Worm (Caenorhabditis elegans) whole organism, young adult: Measurements from ENCODE around the gene Y65A5A.1.

Experiments
- B0336.3 ChIP-seq: fragments of 200-800 bp; sonication (Bioruptor generic); IDR thresholded peaks from 2 replicates; pipeline ENCODE4 v1.3.6; 2022; ENCODE audit warnings: missing genetic modification characterization, missing compliant biosample characterization
- F10E7.11 ChIP-seq: sonication (generic microtip); optimal IDR thresholded peaks from 2 replicates; lab custom pipeline; 2017; ENCODE audit warnings: mild to moderate bottlenecking, missing genetic modification characterization, moderate library complexity, missing compliant biosample characterization
- F23B12.7 ChIP-seq: sonication (generic microtip); optimal IDR thresholded peaks from 2 replicates; lab custom pipeline; 2017; ENCODE audit warnings: missing genetic modification characterization, mild to moderate bottlenecking, missing compliant biosample characterization, antibody characterized with exemption, moderate library complexity; ENCODE audit not compliant: insufficient read depth
- F33H1.4 ChIP-seq: fragments of 200-800 bp; sonication (Bioruptor generic); IDR thresholded peaks from 2 replicates; pipeline ENCODE4 v1.3.6; 2022; ENCODE audit warnings: missing genetic modification reagents, missing genetic modification characterization, missing compliant biosample characterization
- F39B2.1 ChIP-seq: fragments of 200-800 bp; sonication (Bioruptor generic); IDR thresholded peaks from 2 replicates; pipeline ENCODE4 v1.3.6; 2022; ENCODE audit warnings: missing genetic modification reagents, missing genetic modification characterization, missing compliant biosample characterization
- F49E8.2 ChIP-seq: sonication (generic microtip); optimal IDR thresholded peaks from 3 replicates; lab custom pipeline; 2017; ENCODE audit warnings: missing genetic modification characterization, mild to moderate bottlenecking, missing compliant biosample characterization, antibody characterized with exemption, moderate library complexity; ENCODE audit not compliant: insufficient read depth
- K12H6.12 ChIP-seq: fragments of 200-800 bp; sonication (Bioruptor generic); optimal IDR thresholded peaks from 2 replicates; lab custom pipeline; 2018; ENCODE audit warnings: mild to moderate bottlenecking, missing genetic modification characterization, missing compliant biosample characterization
- T26A5.8 ChIP-seq: sonication (generic microtip); optimal IDR thresholded peaks from 2 replicates; lab custom pipeline; 2016; ENCODE audit warnings: missing genetic modification characterization, missing compliant biosample characterization
- Y53F4B.3 ChIP-seq: fragments of 200-800 bp; sonication (Bioruptor generic); IDR thresholded peaks from 2 replicates; pipeline ENCODE4 v1.3.6; 2022; ENCODE audit warnings: missing genetic modification reagents, missing genetic modification characterization, missing compliant biosample characterization
- Y53G8AR.9 ChIP-seq: fragments of 200-800 bp; sonication (Bioruptor generic); conservative IDR thresholded peaks from 2 replicates; pipeline ENCODE4 v1.3.6; 2022; ENCODE audit warnings: missing genetic modification reagents, missing genetic modification characterization, missing compliant biosample characterization
- Y67H2A.10 ChIP-seq: fragments of 200-800 bp; sonication (Bioruptor generic); conservative IDR thresholded peaks from 2 replicates; pipeline ENCODE4 v1.3.6; 2022; ENCODE audit warnings: missing genetic modification reagents, missing genetic modification characterization, missing compliant biosample characterization
- aptf-2 ChIP-seq: fragments of 200-800 bp; sonication (Bioruptor generic); conservative IDR thresholded peaks from 2 replicates; pipeline ENCODE4 v1.3.6; 2022; ENCODE audit warnings: missing genetic modification reagents, missing genetic modification characterization, missing compliant biosample characterization
- aptf-3 ChIP-seq: fragments of 200-800 bp; sonication (Bioruptor generic); IDR thresholded peaks from 2 replicates; pipeline ENCODE4 v1.3.6; 2022; ENCODE audit warnings: missing genetic modification characterization, missing compliant biosample characterization
- atf-7 ChIP-seq: sonication (generic microtip); optimal IDR thresholded peaks from 2 replicates; lab custom pipeline; 2017; ENCODE audit warnings: mild to moderate bottlenecking, missing genetic modification characterization, missing compliant biosample characterization
- athp-1 ChIP-seq: sonication (generic microtip); optimal IDR thresholded peaks from 2 replicates; lab custom pipeline; 2017; ENCODE audit warnings: mild to moderate bottlenecking, missing genetic modification characterization, missing compliant biosample characterization
- bed-1 ChIP-seq: fragments of 200-800 bp; sonication (Bioruptor generic); IDR thresholded peaks from 2 replicates; pipeline ENCODE4 v1.3.6; 2022; ENCODE audit warnings: missing genetic modification reagents, missing genetic modification characterization, missing compliant biosample characterization
- ccch-3 ChIP-seq: fragments of 200-800 bp; sonication (Bioruptor generic); optimal IDR thresholded peaks from 2 replicates; lab custom pipeline; 2018; ENCODE audit warnings: mild to moderate bottlenecking, missing genetic modification characterization, missing compliant biosample characterization
- cebp-2 ChIP-seq: fragments of 200-800 bp; sonication (Bioruptor generic); IDR thresholded peaks from 2 replicates; pipeline ENCODE4 v1.3.6; 2022; ENCODE audit warnings: missing genetic modification characterization, missing compliant biosample characterization
- ceh-100 ChIP-seq: fragments of 200-800 bp; sonication (Bioruptor generic); IDR thresholded peaks from 2 replicates; pipeline ENCODE4 v1.3.6; 2022; ENCODE audit warnings: missing genetic modification reagents, missing genetic modification characterization, missing compliant biosample characterization
- dpl-1 ChIP-seq: fragments of 150-350 bp; optimal IDR thresholded peaks from 2 replicates; lab custom pipeline; 2014; ENCODE audit warnings: missing biosample characterization, missing genetic modification reagents, missing genetic modification characterization
- efl-1 ChIP-seq: fragments of 150-350 bp; optimal IDR thresholded peaks from 2 replicates; lab custom pipeline; 2014; ENCODE audit warnings: missing biosample characterization, missing genetic modification reagents, missing genetic modification characterization
- egrh-3 ChIP-seq: fragments of 200-800 bp; sonication (Bioruptor generic); IDR thresholded peaks from 2 replicates; pipeline ENCODE4 v1.3.6; 2022; ENCODE audit warnings: missing genetic modification reagents, missing genetic modification characterization, missing compliant biosample characterization
- hlh-12 ChIP-seq: sonication (generic microtip); optimal IDR thresholded peaks from 2 replicates; lab custom pipeline; 2016; ENCODE audit warnings: missing genetic modification characterization, missing compliant biosample characterization
- hlh-26 ChIP-seq: fragments of 200-800 bp; sonication (Bioruptor generic); conservative IDR thresholded peaks from 2 replicates; pipeline ENCODE4 v1.3.6; 2022; ENCODE audit warnings: missing genetic modification reagents, missing genetic modification characterization, missing compliant biosample characterization
- hmg-1.2 ChIP-seq: fragments of 200-800 bp; sonication (Bioruptor generic); IDR thresholded peaks from 2 replicates; pipeline ENCODE4 v1.3.6; 2022; ENCODE audit warnings: missing genetic modification reagents, missing genetic modification characterization, missing compliant biosample characterization
- hrde-1 ChIP-seq: sonication (generic microtip); optimal IDR thresholded peaks from 2 replicates; lab custom pipeline; 2016; ENCODE audit warnings: missing genetic modification characterization, mild to moderate bottlenecking, missing compliant biosample characterization, moderate library complexity, missing genotype, missing genetic modification reagents, borderline replicate concordance
- let-526 ChIP-seq: fragments of 200-800 bp; sonication (Bioruptor generic); IDR thresholded peaks from 2 replicates; pipeline ENCODE4 v1.3.6; 2022; ENCODE audit warnings: missing genetic modification reagents, missing genetic modification characterization, missing compliant biosample characterization
- let-607 ChIP-seq, 2 experiments: fragments of 200-800 bp in 1 of 2; sonication (Bioruptor generic) in 1 of 2; sonication (generic microtip) in 1 of 2; optimal IDR thresholded peaks; 2 replicates each; lab custom pipeline; 2016 to 2018; ENCODE audit warnings: mild to moderate bottlenecking in 2 of 2, missing compliant biosample characterization in 2 of 2, missing genetic modification characterization in 2 of 2, moderate library complexity in 2 of 2, missing genotype in 1 of 2
- lir-1 ChIP-seq: fragments of 200-800 bp; sonication (Bioruptor generic); conservative IDR thresholded peaks from 2 replicates; pipeline ENCODE4 v1.3.6; 2022; ENCODE audit warnings: missing genetic modification reagents, missing genetic modification characterization, missing compliant biosample characterization
- lsl-1 ChIP-seq: fragments of 200-800 bp; sonication (Bioruptor generic); optimal IDR thresholded peaks from 2 replicates; lab custom pipeline; 2018; ENCODE audit warnings: mild to moderate bottlenecking, missing genetic modification characterization, moderate library complexity, missing compliant biosample characterization
- madf-8 ChIP-seq: fragments of 200-800 bp; sonication (Bioruptor generic); conservative IDR thresholded peaks from 2 replicates; pipeline ENCODE4 v1.3.6; 2022; ENCODE audit warnings: missing genetic modification reagents, missing genetic modification characterization, missing compliant biosample characterization
- mel-28 ChIP-seq: sonication (generic microtip); optimal IDR thresholded peaks from 2 replicates; lab custom pipeline; 2016; ENCODE audit warnings: borderline replicate concordance, mild to moderate bottlenecking, missing genetic modification characterization, missing compliant biosample characterization
- mes-4 ChIP-seq: sonication (generic microtip); optimal IDR thresholded peaks from 2 replicates; lab custom pipeline; 2016; ENCODE audit warnings: missing genotype, missing genetic modification characterization, missing compliant biosample characterization
- nhr-27 ChIP-seq: fragments of 200-800 bp; sonication (Bioruptor generic); optimal IDR thresholded peaks from 2 replicates; lab custom pipeline; 2018; ENCODE audit warnings: mild to moderate bottlenecking, missing genetic modification characterization, moderate library complexity, missing compliant biosample characterization
- pbrm-1 ChIP-seq: fragments of 200-800 bp; sonication (Bioruptor generic); IDR thresholded peaks from 2 replicates; pipeline ENCODE4 v1.3.6; 2022; ENCODE audit warnings: missing genetic modification reagents, missing genetic modification characterization, missing compliant biosample characterization
- pha-4 ChIP-seq: fragments of 150-350 bp; sonication (generic microtip); optimal IDR thresholded peaks from 2 replicates; lab custom pipeline; 2014; ENCODE audit warnings: missing biosample characterization, missing genetic modification reagents, missing genetic modification characterization
- rec-8 ChIP-seq, 2 experiments: sonication (generic microtip); optimal IDR thresholded peaks; 2 replicates each; lab custom pipeline; 2016; ENCODE audit warnings: mild to moderate bottlenecking in 2 of 2, missing genetic modification characterization in 2 of 2, missing genetic modification reagents in 2 of 2, missing genotype in 2 of 2, missing biosample characterization in 1 of 2, missing compliant biosample characterization in 1 of 2, moderate library complexity in 1 of 2
- rpc-1 ChIP-seq, 2 experiments: fragments of 150-350 bp in 1 of 2; sonication (generic microtip) in 1 of 2; optimal IDR thresholded peaks; 2 replicates each; lab custom pipeline; 2014 to 2018; ENCODE audit warnings: missing biosample characterization in 1 of 2, missing genetic modification characterization in 1 of 2, missing genetic modification reagents in 1 of 2, missing genotype in 1 of 2
- snpc-1.3 ChIP-seq: sonication (generic microtip); optimal IDR thresholded peaks from 2 replicates; lab custom pipeline; 2017; ENCODE audit warnings: missing genetic modification characterization, mild to moderate bottlenecking, missing compliant biosample characterization, antibody characterized with exemption, moderate library complexity, missing genotype, missing genetic modification reagents; ENCODE audit not compliant: insufficient read depth
- sptf-2 ChIP-seq: fragments of 200-800 bp; sonication (Bioruptor generic); optimal IDR thresholded peaks from 2 replicates; lab custom pipeline; 2018; ENCODE audit warnings: mild to moderate bottlenecking, missing genetic modification characterization, missing compliant biosample characterization
- tlf-1 ChIP-seq: fragments of 200-800 bp; sonication (Bioruptor generic); optimal IDR thresholded peaks from 2 replicates; lab custom pipeline; 2018; ENCODE audit warnings: mild to moderate bottlenecking, missing genetic modification characterization, missing compliant biosample characterization
- unc-130 ChIP-seq: sonication (generic microtip); optimal IDR thresholded peaks from 2 replicates; lab custom pipeline; 2016; ENCODE audit warnings: missing genetic modification reagents, missing genetic modification characterization, missing compliant biosample characterization
- ztf-18 ChIP-seq: sonication (generic microtip); optimal IDR thresholded peaks from 2 replicates; lab custom pipeline; 2016; ENCODE audit warnings: missing genotype, mild to moderate bottlenecking, missing genetic modification characterization, missing compliant biosample characterization
- ztf-22 ChIP-seq: fragments of 200-800 bp; sonication (Bioruptor generic); optimal IDR thresholded peaks from 2 replicates; lab custom pipeline; 2018; ENCODE audit warnings: mild to moderate bottlenecking, missing genetic modification characterization, moderate library complexity, missing compliant biosample characterization
- ztf-28 ChIP-seq: fragments of 200-800 bp; sonication (Bioruptor generic); IDR thresholded peaks from 2 replicates; pipeline ENCODE4 v1.3.6; 2022; ENCODE audit warnings: missing genetic modification reagents, missing genetic modification characterization, missing compliant biosample characterization

Gene Y65A5A.1

ce11 chrIV:16415100-16415973 lies 15.7 kb upstream of the Y65A5A.1 start (continued):
- TF ChIP-seq lir-1 (GFP tag; lab: Robert Waterston, UW) (peak; percentile 85), snpc-1.3 (tag; lab: Kevin White, UChicago) (peak; percentile 69), hrde-1 (tag; lab: Kevin White, UChicago) (peak; percentile 93), mel-28 (tag; lab: Kevin White, UChicago) (no peak), sptf-2 (no peak), ztf-18 (tag; lab: Kevin White, UChicago) (peak; percentile 70), hmg-1.2 (GFP tag; lab: Robert Waterston, UW) (peak; percentile 50), aptf-3 (GFP tag; lab: Robert Waterston, UW) (peak; percentile 61; the same call in 1 of the 2 replicates), Y53F4B.3 (GFP tag; lab: Robert Waterston, UW) (peak; percentile 33), F23B12.7 (no peak), F10E7.11 (peak; percentile 19), ztf-28 (GFP tag; lab: Robert Waterston, UW) (peak; percentile 94), aptf-2 (GFP tag; lab: Robert Waterston, UW) (peak; percentile 74), F49E8.2 (tag; lab: Kevin White, UChicago) (peak; percentile 79), ztf-22 (GFP tag; lab: Kevin White, UChicago) (no peak), athp-1 (tag; lab: Kevin White, UChicago) (peak; percentile 74), nhr-27 (tag; lab: Kevin White, UChicago) (peak; percentile 25), madf-8 (GFP tag; lab: Robert Waterston, UW) (peak; percentile 58), K12H6.12 (tag; lab: Kevin White, UChicago) (peak; percentile 48), B0336.3 (peak; percentile 75), F33H1.4 (GFP tag; lab: Robert Waterston, UW) (peak; percentile 54), lsl-1 (peak; percentile 50), Y67H2A.10 (GFP tag; lab: Robert Waterston, UW) (peak; percentile 66; the same call in 1 of the 2 replicates), hlh-26 (GFP tag; lab: Robert Waterston, UW) (no peak), rec-8 (tag; optimal IDR thresholded peaks at IDR 0.05; lab: Kevin White, UChicago) (peak; percentile 48 to 69), F39B2.1 (no peak), egrh-3 (GFP tag; lab: Robert Waterston, UW) (peak; percentile 22; the same call in 1 of the 2 replicates), mes-4 (tag; lab: Kevin White, UChicago) (no peak), Y53G8AR.9 (GFP tag; lab: Robert Waterston, UW) (peak; percentile 24; the same call in 1 of the 2 replicates), let-526 (GFP tag; lab: Robert Waterston, UW) (peak; percentile 82), rpc-1 (optimal IDR thresholded peaks at IDR 0.05; lab: Kevin White, UChicago) (no peak), rpc-1 (tag; optimal IDR thresholded peaks at IDR 0.05; lab: Kevin White, UChicago) (no peak), efl-1 (peak; percentile 81), ceh-100 (GFP tag; lab: Robert Waterston, UW) (peak; percentile 65), tlf-1 (peak; percentile 68), pbrm-1 (peak; percentile 56; the same call in 1 of the 2 replicates), bed-1 (GFP tag; lab: Robert Waterston, UW) (0 out of 2 replicates have a peak, but pooled peaks have one; percentile 67), cebp-2 (GFP tag; lab: Robert Waterston, UW) (no peak), T26A5.8 (tag; lab: Kevin White, UChicago) (peak; percentile 65), dpl-1 (GFP tag; lab: Kevin White, UChicago) (peak; percentile 75), ccch-3 (GFP tag; lab: Kevin White, UChicago) (no peak), unc-130 (GFP tag; lab: Kevin White, UChicago) (peak; percentile 71), atf-7 (tag; lab: Kevin White, UChicago) (peak; percentile 38), hlh-12 (no peak), let-607 (tag; optimal IDR thresholded peaks at IDR 0.05; lab: Kevin White, UChicago) (peak in 1 of 2 experiments; percentile 59), pha-4 (tag; lab: Kevin White, UChicago) (no peak)
